Worm (Caenorhabditis elegans): ENCODE results near the gene set-21.
"Not testable (repeated sequence)": the region's sequence is repeated elsewhere in the genome, so short reads cannot be mapped to it uniquely, and the experiment has no call there.

set-21 gene

DNA sequence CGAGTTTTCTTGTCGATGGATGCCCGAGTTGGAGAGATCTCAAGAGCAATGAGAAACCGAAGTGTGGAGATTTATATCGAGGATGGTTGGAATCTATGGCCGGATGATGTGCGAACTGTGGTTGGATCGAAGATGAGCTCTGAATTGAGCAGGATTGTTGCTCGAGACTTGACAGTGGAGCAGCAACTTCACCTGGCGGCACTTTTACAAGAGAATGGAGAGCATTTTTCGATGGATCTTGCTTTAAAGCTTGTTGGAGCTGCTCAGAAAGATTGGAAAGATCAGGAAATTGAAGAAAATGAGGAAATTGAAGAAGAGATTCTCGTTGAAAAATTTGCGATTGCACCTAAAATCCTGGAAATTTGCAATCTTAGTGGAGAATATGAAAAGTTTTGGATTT lies 21.5 kb upstream of the set-21 start:
- TF ChIP-seq aha-1 (tag) = peak; percentile 53
- peak in 1 of 2 experiments; percentile 95 for TF ChIP-seq unc-62 (GFP tag; optimal IDR thresholded peaks at IDR 0.05 in 1 of 2)
- no peak for TF ChIP-seq unc-62 (tag; optimal IDR thresholded peaks at IDR 0.05)
- no peak for TF ChIP-seq zfp-2 (tag; optimal IDR thresholded peaks at IDR 0.05)
- no peak for TF ChIP-seq nhr-237 (tag; optimal IDR thresholded peaks at IDR 0.05)
- TF ChIP-seq Y48G9A.11 (GFP tag; IDR thresholded peaks at IDR 0.05) = no peak
- TF ChIP-seq T26A8.4 (GFP tag; IDR thresholded peaks at IDR 0.05) = no peak
- TF ChIP-seq pha-4 (GFP tag; IDR thresholded peaks at IDR 0.05) = no peak
- TF ChIP-seq pha-4 (tag; optimal IDR thresholded peaks at IDR 0.05) = no peak
- no peak for TF ChIP-seq sdz-12 (GFP tag; optimal IDR thresholded peaks at IDR 0.05)
- no peak for TF ChIP-seq hmg-1.1 (GFP tag; IDR thresholded peaks at IDR 0.05)
- no peak for TF ChIP-seq Y105C5A.15 (GFP tag; IDR thresholded peaks at IDR 0.05)
- TF ChIP-seq tag-97 (GFP tag; IDR thresholded peaks at IDR 0.05) = no peak

DNA sequence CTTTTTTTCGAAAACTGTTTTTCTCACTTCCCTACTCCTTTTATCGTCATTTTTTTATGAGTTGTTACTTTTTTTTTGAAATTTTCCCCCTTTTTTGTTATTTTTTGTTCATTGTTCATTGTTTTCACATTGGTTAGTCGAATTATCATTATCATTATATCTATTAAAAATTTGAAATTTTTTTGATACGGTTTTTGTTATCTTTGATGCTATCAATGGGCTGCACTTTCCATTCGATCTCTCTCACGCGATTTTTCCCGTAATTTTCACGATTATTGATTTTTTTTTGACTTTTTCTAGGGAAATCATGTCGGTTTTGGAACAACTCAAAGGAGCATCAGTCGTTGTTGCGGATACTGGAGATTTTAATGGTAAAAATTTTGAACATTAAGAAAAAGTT lies 4.3 kb upstream of the set-21 start, which contains the start of gene tald-1:
tald-1 (plus strand) TSS at position 301 of the 400 bp plus-strand sequence.
- TF ChIP-seq dve-1 (tag; optimal IDR thresholded peaks at IDR 0.05; ENCODE audit: insufficient read depth) (peak; percentile 5), ceh-82 (tag; optimal IDR thresholded peaks at IDR 0.05) (no peak), sdz-12 (GFP tag; optimal IDR thresholded peaks at IDR 0.05) (no peak), pqm-1 (tag; optimal IDR thresholded peaks at IDR 0.05) (peak; percentile 38), php-3 (GFP tag; IDR thresholded peaks at IDR 0.05) (0 out of 2 replicates have a peak, but pooled peaks have one; percentile 13), ceh-28 (tag; optimal IDR thresholded peaks at IDR 0.05) (peak; percentile 38), zip-11 (GFP tag; IDR thresholded peaks at IDR 0.05) (no peak), snpc-1.2 (GFP tag; IDR thresholded peaks at IDR 0.05) (peak; percentile 25; the same call in 1 of the 2 replicates), daf-16 (GFP tag; optimal IDR thresholded peaks at IDR 0.05) (no peak), daf-16 (tag; optimal IDR thresholded peaks at IDR 0.05) (peak; percentile 0)

DNA sequence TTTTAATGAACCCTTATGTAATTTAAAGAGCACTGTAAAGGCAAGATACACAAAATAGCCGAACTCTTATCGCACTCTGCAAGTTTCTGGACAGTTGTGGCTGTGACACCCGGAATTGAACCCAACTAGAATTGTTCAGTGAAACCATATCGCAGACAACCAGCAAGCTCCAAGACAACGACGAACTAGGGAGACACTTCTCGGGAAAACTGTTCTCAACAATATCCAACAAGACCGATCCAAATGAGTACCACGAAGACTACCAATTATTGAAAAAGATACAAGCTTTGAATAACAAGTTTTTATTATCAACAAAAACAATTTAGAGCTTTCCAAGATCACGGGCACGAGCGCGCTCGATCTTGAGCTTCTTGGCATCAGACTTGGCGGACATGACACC lies 1.8 kb upstream of the set-21 start:
- TF ChIP-seq mdt-29 (GFP tag; IDR thresholded peaks at IDR 0.05) (peak; percentile 40; the same call in 1 of the 2 replicates), arid-1 (GFP tag; conservative IDR thresholded peaks at IDR 0.05) (peak; percentile 60; the same call in 1 of the 2 replicates), zfp-3 (GFP tag; conservative IDR thresholded peaks at IDR 0.05) (peak; percentile 48; the same call in 1 of the 2 replicates), unc-130 (GFP tag; optimal IDR thresholded peaks at IDR 0.05) (peak; percentile 19), mes-2 (tag; optimal IDR thresholded peaks at IDR 0.05; ENCODE audit: poor library complexity, severe bottlenecking) (peak; percentile 24), F49E8.2 (tag; optimal IDR thresholded peaks at IDR 0.05; ENCODE audit: borderline replicate concordance) (peak; percentile 85), ceh-44 (GFP tag; IDR thresholded peaks at IDR 0.05) (peak; percentile 38; the same call in 1 of the 2 replicates), daf-19 (GFP tag; conservative IDR thresholded peaks at IDR 0.05) (peak; percentile 77; the same call in 1 of the 2 replicates), egl-43 (GFP tag; IDR thresholded peaks at IDR 0.05) (peak; percentile 5; the same call in 1 of the 2 replicates), madf-5 (GFP tag; IDR thresholded peaks at IDR 0.05) (0 out of 4 replicates have a peak, but pooled peaks of 1 of the 2 experiments have one; percentile 60), lin-38 (GFP tag; IDR thresholded peaks at IDR 0.05) (peak; percentile 87), duxl-1 (tag; optimal IDR thresholded peaks at IDR 0.05; ENCODE audit: poor library complexity) (peak; percentile 40), ctbp-1 (GFP tag; IDR thresholded peaks at IDR 0.05) (peak; percentile 54; the same call in 1 of the 2 replicates), Y48G9A.11 (GFP tag; IDR thresholded peaks at IDR 0.05) (peak; percentile 79), mxl-2 (GFP tag; conservative IDR thresholded peaks at IDR 0.05) (0 out of 2 replicates have a peak, but pooled peaks have one; percentile 30), lim-7 (GFP tag; IDR thresholded peaks at IDR 0.05) (0 out of 2 replicates have a peak, but pooled peaks have one; percentile 46), ama-1 (optimal IDR thresholded peaks at IDR 0.05) (peak; percentile 28), snpc-1.2 (GFP tag; IDR thresholded peaks at IDR 0.05) (peak; percentile 90), dmd-6 (GFP tag; IDR thresholded peaks at IDR 0.05) (peak; percentile 13; the same call in 1 of the 2 replicates), nhr-42 (GFP tag; IDR thresholded peaks at IDR 0.05) (0 out of 2 replicates have a peak, but pooled peaks have one; percentile 43), pha-4 (GFP tag; IDR thresholded peaks at IDR 0.05) (peak; percentile 57), dmd-8 (GFP tag; IDR thresholded peaks at IDR 0.05) (peak; percentile 77; the same call in 1 of the 2 replicates), Y5F2A.4 (GFP tag; optimal IDR thresholded peaks at IDR 0.05) (peak; percentile 3)
- TF ChIP-seq pha-4 (tag; optimal IDR thresholded peaks at IDR 0.05) = not testable (repeated sequence)
